Fruit fly (Drosophila melanogaster) whole organism, embryonic: Measurements from ENCODE around the gene intr.

Experiments used
- Antp ChIP-seq: fragments of 200-800 bp; sonication (Bioruptor generic); optimal IDR thresholded peaks from 3 replicates; lab custom pipeline; 2016; ENCODE audit warnings: missing biosample characterization, missing genetic modification characterization
- B-H1 ChIP-seq: fragments of 200-800 bp; sonication (Bioruptor generic); IDR thresholded peaks from 3 replicates; pipeline ENCODE4 v1.3.6; 2022; ENCODE audit warnings: missing biosample characterization, missing genetic modification characterization
- CG10267 ChIP-seq: fragments of 200-800 bp; sonication (Bioruptor generic); optimal IDR thresholded peaks from 2 replicates; lab custom pipeline; 2018; ENCODE audit warnings: missing biosample characterization, mild to moderate bottlenecking, missing genetic modification characterization, moderate library complexity
- CG12299 ChIP-seq: fragments of 200-800 bp; sonication (Bioruptor generic); optimal IDR thresholded peaks from 2 replicates; lab custom pipeline; 2018; ENCODE audit warnings: missing biosample characterization, mild to moderate bottlenecking, missing genetic modification characterization
- CG14710 ChIP-seq: fragments of 200-800 bp; sonication (Bioruptor generic); optimal IDR thresholded peaks from 3 replicates; lab custom pipeline; 2019; ENCODE audit warnings: missing biosample characterization, mild to moderate bottlenecking, missing genetic modification characterization, moderate library complexity
- CG15073 ChIP-seq: fragments of 200-800 bp; sonication (Bioruptor generic); optimal IDR thresholded peaks from 2 replicates; lab custom pipeline; 2016; ENCODE audit warnings: missing biosample characterization, missing genetic modification characterization
- CG1529 ChIP-seq: fragments of 200-800 bp; sonication (Bioruptor generic); optimal IDR thresholded peaks from 3 replicates; lab custom pipeline; 2018; ENCODE audit warnings: missing biosample characterization, missing genetic modification characterization
- CG15696 ChIP-seq: fragments of 200-800 bp; sonication (Bioruptor generic); optimal IDR thresholded peaks from 2 replicates; lab custom pipeline; 2019; ENCODE audit warnings: missing biosample characterization, mild to moderate bottlenecking, missing genetic modification characterization, moderate library complexity
- CG1792 ChIP-seq: fragments of 200-800 bp; sonication (Bioruptor generic); optimal IDR thresholded peaks from 2 replicates; lab custom pipeline; 2016; ENCODE audit warnings: missing biosample characterization, missing genetic modification characterization
- CG18476 ChIP-seq: fragments of 200-800 bp; sonication (Bioruptor generic); optimal IDR thresholded peaks from 2 replicates; lab custom pipeline; 2016; ENCODE audit warnings: missing biosample characterization, mild to moderate bottlenecking, missing genetic modification characterization
- CG2712 ChIP-seq: fragments of 200-800 bp; optimal IDR thresholded peaks from 3 replicates; lab custom pipeline; 2019; ENCODE audit warnings: missing biosample characterization, mild to moderate bottlenecking, missing genetic modification characterization, moderate library complexity
- CG31224 ChIP-seq: fragments of 200-800 bp; sonication (Bioruptor generic); IDR thresholded peaks from 2 replicates; pipeline ENCODE4 v1.3.6; 2022; ENCODE audit warnings: missing biosample characterization, missing genetic modification characterization
- CG31441 ChIP-seq: fragments of 200-800 bp; sonication (Bioruptor generic); IDR thresholded peaks from 2 replicates; pipeline ENCODE4 v1.3.6; 2022; ENCODE audit warnings: missing biosample characterization, missing genetic modification characterization
- CG32532 ChIP-seq: fragments of 200-800 bp; sonication (Bioruptor generic); IDR thresholded peaks from 2 replicates; pipeline ENCODE4 v1.3.6; 2022; ENCODE audit warnings: missing biosample characterization, missing genetic modification characterization
- CG34376 ChIP-seq: fragments of 200-800 bp; sonication (Bioruptor generic); optimal IDR thresholded peaks from 2 replicates; lab custom pipeline; 2018; ENCODE audit warnings: missing biosample characterization, mild to moderate bottlenecking, missing genetic modification characterization
- CG4360 ChIP-seq: fragments of 200-800 bp; sonication (Bioruptor generic); IDR thresholded peaks from 2 replicates; pipeline ENCODE4 v1.3.6; 2022; ENCODE audit warnings: missing biosample characterization, missing genetic modification characterization
- CG6765 ChIP-seq: fragments of 200-800 bp; sonication (Bioruptor generic); optimal IDR thresholded peaks from 3 replicates; lab custom pipeline; 2017; ENCODE audit warnings: missing biosample characterization, mild to moderate bottlenecking, missing genetic modification characterization
- CG6813 ChIP-seq: fragments of 200-800 bp; sonication (Bioruptor generic); optimal IDR thresholded peaks from 2 replicates; lab custom pipeline; 2017; ENCODE audit warnings: missing biosample characterization, missing genetic modification characterization, mild to moderate bottlenecking, moderate library complexity, missing genetic modification reagents
- CG9817 ChIP-seq: fragments of 200-800 bp; sonication (Bioruptor generic); optimal IDR thresholded peaks from 2 replicates; lab custom pipeline; 2018; ENCODE audit warnings: missing biosample characterization, mild to moderate bottlenecking, missing genetic modification characterization, moderate library complexity
- D19A ChIP-seq: fragments of 200-800 bp; optimal IDR thresholded peaks from 3 replicates; lab custom pipeline; 2019; ENCODE audit warnings: missing biosample characterization, mild to moderate bottlenecking, missing genetic modification characterization, moderate library complexity
- Deaf1 ChIP-seq: fragments of 200-800 bp; optimal IDR thresholded peaks from 3 replicates; lab custom pipeline; 2019; ENCODE audit warnings: missing biosample characterization, mild to moderate bottlenecking, missing genetic modification characterization, moderate library complexity
- Dp ChIP-seq: fragments of 200-800 bp; sonication (Bioruptor generic); optimal IDR thresholded peaks from 2 replicates; lab custom pipeline; 2018; ENCODE audit warnings: missing biosample characterization, mild to moderate bottlenecking, missing genetic modification characterization, moderate library complexity
- Fer3 ChIP-seq: fragments of 200-800 bp; sonication (Bioruptor generic); optimal IDR thresholded peaks from 2 replicates; lab custom pipeline; 2018; ENCODE audit warnings: missing biosample characterization, mild to moderate bottlenecking, missing genetic modification characterization, moderate library complexity
- Hey ChIP-seq: fragments of 200-800 bp; sonication (Bioruptor generic); optimal IDR thresholded peaks from 3 replicates; lab custom pipeline; 2018; ENCODE audit warnings: missing biosample characterization, mild to moderate bottlenecking, missing genetic modification characterization
- HmgD ChIP-seq: fragments of 200-800 bp; sonication (Bioruptor generic); optimal IDR thresholded peaks from 3 replicates; lab custom pipeline; 2016; ENCODE audit warnings: missing biosample characterization, missing genetic modification characterization
- Hr3 ChIP-seq: fragments of 200-800 bp; sonication (Bioruptor generic); optimal IDR thresholded peaks from 3 replicates; lab custom pipeline; 2016; ENCODE audit warnings: missing biosample characterization, missing genetic modification characterization
- Mad ChIP-seq: fragments of 200-800 bp; sonication (Bioruptor generic); optimal IDR thresholded peaks from 2 replicates; lab custom pipeline; 2016; ENCODE audit warnings: missing biosample characterization, missing genetic modification characterization
- Max ChIP-seq: fragments of 200-800 bp; sonication (Bioruptor generic); optimal IDR thresholded peaks from 2 replicates; lab custom pipeline; 2016; ENCODE audit warnings: missing biosample characterization, mild to moderate bottlenecking, missing genetic modification characterization
- Med ChIP-seq: fragments of 200-800 bp; sonication (Bioruptor generic); peaks from one replicate; lab custom pipeline; 2016; ENCODE audit warnings: missing biosample characterization, missing genetic modification characterization, mild to moderate bottlenecking, inconsistent platforms, moderate library complexity
- Mes4 ChIP-seq: fragments of 200-800 bp; sonication (Bioruptor generic); optimal IDR thresholded peaks from 2 replicates; lab custom pipeline; 2016; ENCODE audit warnings: missing biosample characterization, missing genetic modification characterization
- NC2α ChIP-seq: fragments of 200-800 bp; sonication (Bioruptor generic); optimal IDR thresholded peaks from 2 replicates; lab custom pipeline; 2016; ENCODE audit warnings: missing biosample characterization, missing genetic modification characterization
- Rfx ChIP-seq: fragments of 200-800 bp; sonication (Bioruptor generic); IDR thresholded peaks from 2 replicates; pipeline ENCODE4 v1.3.6; 2022; ENCODE audit warnings: missing biosample characterization, missing genetic modification characterization
- Usf ChIP-seq: fragments of 200-800 bp; sonication (Bioruptor generic); optimal IDR thresholded peaks from 2 replicates; lab custom pipeline; 2017; ENCODE audit warnings: missing genotype, missing biosample characterization, missing genetic modification characterization
- bigmax ChIP-seq: fragments of 200-800 bp; sonication (Bioruptor generic); optimal IDR thresholded peaks from 2 replicates; lab custom pipeline; 2018; ENCODE audit warnings: missing biosample characterization, mild to moderate bottlenecking, missing genetic modification characterization
- croc ChIP-seq: fragments of 200-800 bp; sonication (Bioruptor generic); conservative IDR thresholded peaks from 3 replicates; pipeline ENCODE4 v1.3.6; 2022; ENCODE audit warnings: missing biosample characterization, missing genetic modification characterization
- dysf ChIP-seq: fragments of 200-800 bp; sonication (Bioruptor generic); IDR thresholded peaks from 3 replicates; pipeline ENCODE4 v1.3.6; 2022; ENCODE audit warnings: missing biosample characterization, missing genetic modification characterization
- exex ChIP-seq: fragments of 200-800 bp; sonication (Bioruptor generic); optimal IDR thresholded peaks from 4 replicates; lab custom pipeline; 2018; ENCODE audit warnings: missing biosample characterization, mild to moderate bottlenecking, missing genetic modification characterization, moderate library complexity
- gce ChIP-seq: fragments of 200-800 bp; sonication (Bioruptor generic); IDR thresholded peaks from 3 replicates; pipeline ENCODE4 v1.3.6; 2022; ENCODE audit warnings: missing biosample characterization, missing genetic modification characterization
- gsb ChIP-seq: fragments of 200-800 bp; sonication (Bioruptor generic); IDR thresholded peaks from 2 replicates; pipeline ENCODE4 v1.3.6; 2022; ENCODE audit warnings: missing biosample characterization, missing genetic modification characterization
- gt ChIP-seq: fragments of 200-800 bp; sonication (Bioruptor generic); IDR thresholded peaks from 2 replicates; pipeline ENCODE4 v1.3.6; 2022; ENCODE audit warnings: missing biosample characterization, missing genetic modification characterization
- ind ChIP-seq: fragments of 200-800 bp; sonication (Bioruptor generic); optimal IDR thresholded peaks from 3 replicates; lab custom pipeline; 2016; ENCODE audit warnings: missing biosample characterization, missing genetic modification characterization
- knrl ChIP-seq: fragments of 200-800 bp; sonication (Bioruptor generic); IDR thresholded peaks from 3 replicates; pipeline ENCODE4 v1.3.6; 2022; ENCODE audit warnings: missing biosample characterization, missing genetic modification characterization; ENCODE audit not compliant: partially characterized antibody
- oc ChIP-seq: fragments of 200-800 bp; sonication (Bioruptor generic); optimal IDR thresholded peaks from 2 replicates; lab custom pipeline; 2018; ENCODE audit warnings: missing biosample characterization, mild to moderate bottlenecking, missing genetic modification characterization, moderate library complexity
- prd ChIP-seq, 3 experiments: fragments of >200 bp in 2 of 3; fragments of 200-800 bp in 1 of 3; sonication (Bioruptor generic) in 1 of 3; optimal IDR thresholded peaks in 2 of 3; IDR thresholded peaks in 1 of 3; 2 replicates in 2 of 3; 3 replicates in 1 of 3; pipeline versions ENCODE4 v1.3.6 to Lab custom; 2017 to 2022; ENCODE audit warnings: missing biosample characterization in 1 of 3, missing genetic modification characterization in 1 of 3
- sens ChIP-seq: fragments of 200-800 bp; sonication (Bioruptor generic); peaks from one replicate; lab custom pipeline; 2016; ENCODE audit warnings: missing biosample characterization, missing genetic modification characterization
- sima ChIP-seq: fragments of 200-800 bp; sonication (Bioruptor generic); optimal IDR thresholded peaks from 2 replicates; lab custom pipeline; 2016; ENCODE audit warnings: missing biosample characterization, missing genetic modification characterization
- slbo ChIP-seq: fragments of 200-800 bp; sonication (Bioruptor generic); IDR thresholded peaks from 2 replicates; pipeline ENCODE4 v1.3.6; 2022; ENCODE audit warnings: missing biosample characterization, missing genetic modification characterization
- sqz ChIP-seq: fragments of 200-800 bp; sonication (Bioruptor generic); optimal IDR thresholded peaks from 3 replicates; lab custom pipeline; 2018; ENCODE audit warnings: missing biosample characterization, mild to moderate bottlenecking, missing genetic modification characterization
- trem ChIP-seq: fragments of 200-800 bp; optimal IDR thresholded peaks from 3 replicates; lab custom pipeline; 2019; ENCODE audit warnings: missing biosample characterization, mild to moderate bottlenecking, missing genetic modification characterization, moderate library complexity
- unpg ChIP-seq: fragments of 200-800 bp; sonication (Bioruptor generic); optimal IDR thresholded peaks from 3 replicates; lab custom pipeline; 2018; ENCODE audit warnings: missing biosample characterization, mild to moderate bottlenecking, missing genetic modification characterization, moderate library complexity
- usp ChIP-seq: fragments of >200 bp; optimal IDR thresholded peaks from 2 replicates; lab custom pipeline; 2017; ENCODE audit warnings: missing biosample characterization, missing genetic modification characterization
- wor ChIP-seq: fragments of 200-800 bp; sonication (Bioruptor generic); IDR thresholded peaks from 2 replicates; pipeline ENCODE4 v1.3.6; 2022; ENCODE audit warnings: missing biosample characterization, missing genetic modification characterization

The intr gene

dm6 chr3R:28830746-28831145 is 40.4 kb downstream of the intr start:
- TF ChIP-seq bigmax (GFP tag; lab: Kevin White, UChicago) (no peak), Max (GFP tag; lab: Kevin White, UChicago) (no peak), wor (GFP tag; lab: Robert Waterston, UW) (no peak), Mes4 (GFP tag; lab: Kevin White, UChicago) (no peak), sens (GFP tag; lab: Kevin White, UChicago) (peak; percentile 46), CG4360 (GFP tag; lab: Robert Waterston, UW) (no peak), CG9817 (tag; lab: Kevin White, UChicago) (no peak), CG31441 (GFP tag; lab: Robert Waterston, UW) (no peak), sqz (GFP tag; lab: Kevin White, UChicago) (no peak), CG15073 (GFP tag; lab: Kevin White, UChicago) (no peak), unpg (peak; percentile 30), NC2α (GFP tag; lab: Kevin White, UChicago) (no peak), prd (optimal IDR thresholded peaks at IDR 0.05; lab: Kevin White, UChicago) (no peak), prd (GFP tag; IDR thresholded peaks at IDR 0.05; lab: Robert Waterston, UW) (no peak), ind (GFP tag; lab: Kevin White, UChicago) (no peak), Hr3 (GFP tag; lab: Kevin White, UChicago) (no peak), CG1792 (GFP tag; lab: Kevin White, UChicago) (no peak), Med (GFP tag; lab: Kevin White, UChicago) (peak; percentile 63), gsb (GFP tag; lab: Robert Waterston, UW) (no peak), Usf (GFP tag; lab: Kevin White, UChicago) (no peak), exex (tag; lab: Kevin White, UChicago) (no peak), Rfx (GFP tag; lab: Robert Waterston, UW) (peak; percentile 10; the same call in 1 of the 2 replicates), CG6813 (no peak), usp (GFP tag; lab: Kevin White, UChicago) (no peak), CG32532 (GFP tag; lab: Robert Waterston, UW) (no peak), croc (GFP tag; lab: Robert Waterston, UW) (no peak), CG34376 (no peak), Deaf1 (no peak), Hey (no peak), dysf (GFP tag; lab: Robert Waterston, UW) (no peak), CG1529 (GFP tag; lab: Kevin White, UChicago) (no peak), B-H1 (GFP tag; lab: Robert Waterston, UW) (no peak), CG10267 (tag; lab: Kevin White, UChicago) (no peak), knrl (no peak), CG6765 (GFP tag; lab: Kevin White, UChicago) (no peak), CG14710 (tag; lab: Kevin White, UChicago) (no peak), CG12299 (no peak), D19A (tag; lab: Kevin White, UChicago) (no peak), oc (no peak), sima (no peak), gce (GFP tag; lab: Robert Waterston, UW) (no peak), slbo (GFP tag; lab: Robert Waterston, UW) (peak; percentile 28), Mad (no peak), Fer3 (peak; percentile 23), Dp (GFP tag; lab: Kevin White, UChicago) (no peak), CG18476 (GFP tag; lab: Kevin White, UChicago) (no peak), trem (tag; lab: Kevin White, UChicago) (no peak), CG31224 (no peak), CG2712 (peak; percentile 7), Antp (GFP tag; lab: Kevin White, UChicago) (no peak), CG15696 (tag; lab: Kevin White, UChicago) (no peak), HmgD (GFP tag; lab: Kevin White, UChicago) (no peak), gt (no peak)
